Fruit fly (Drosophila melanogaster) whole organism, embryonic: Measurements from ENCODE around the gene Rcd-1r.
A peak's percentile ranks its signal among the peaks of the same experiment; 100 is the strongest.

Experiments used
- Aef1 ChIP-seq: fragments of 200-800 bp; sonication (Bioruptor generic); IDR thresholded peaks from 3 replicates; pipeline ENCODE4 v1.3.6; 2022; ENCODE audit warnings: missing biosample characterization, missing genetic modification characterization
- Atf6 ChIP-seq: fragments of 200-800 bp; sonication (Bioruptor generic); IDR thresholded peaks from 2 replicates; pipeline ENCODE4 v1.3.6; 2022; ENCODE audit warnings: missing biosample characterization, missing genetic modification characterization
- CG10959 ChIP-seq: fragments of 200-800 bp; sonication (Bioruptor generic); IDR thresholded peaks from 2 replicates; pipeline ENCODE4 v1.3.6; 2022; ENCODE audit warnings: missing biosample characterization, missing genetic modification characterization
- CG11093 ChIP-seq: fragments of 200-800 bp; sonication (Bioruptor generic); IDR thresholded peaks from 3 replicates; pipeline ENCODE4 v1.3.6; 2022; ENCODE audit warnings: missing biosample characterization, missing genetic modification characterization
- CG11456 ChIP-seq: fragments of 200-800 bp; sonication (Bioruptor generic); IDR thresholded peaks from 3 replicates; pipeline ENCODE4 v1.3.6; 2022; ENCODE audit warnings: missing biosample characterization, missing genetic modification characterization
- CG15514 ChIP-seq: fragments of 200-800 bp; sonication (Bioruptor generic); optimal IDR thresholded peaks from 3 replicates; lab custom pipeline; 2017; ENCODE audit warnings: missing biosample characterization, missing genetic modification characterization, mild to moderate bottlenecking, moderate library complexity, missing genetic modification reagents
- CG17829 ChIP-seq: fragments of 200-800 bp; optimal IDR thresholded peaks from 2 replicates; lab custom pipeline; 2019; ENCODE audit warnings: missing biosample characterization, mild to moderate bottlenecking, missing genetic modification characterization, moderate library complexity
- CG18599 ChIP-seq: fragments of 200-800 bp; sonication (Bioruptor generic); optimal IDR thresholded peaks from 3 replicates; lab custom pipeline; 2017; ENCODE audit warnings: missing biosample characterization, missing genetic modification characterization, mild to moderate bottlenecking, moderate library complexity, missing genetic modification reagents
- CG4617 ChIP-seq: fragments of 200-800 bp; sonication (Bioruptor generic); optimal IDR thresholded peaks from 3 replicates; lab custom pipeline; 2016; ENCODE audit warnings: missing biosample characterization, missing genetic modification characterization, borderline replicate concordance
- CG4707 ChIP-seq: fragments of 200-800 bp; sonication (Bioruptor generic); optimal IDR thresholded peaks from 2 replicates; lab custom pipeline; 2018; ENCODE audit warnings: missing biosample characterization, mild to moderate bottlenecking, missing genetic modification characterization, moderate library complexity
- CG4730 ChIP-seq: fragments of 200-800 bp; sonication (Bioruptor generic); IDR thresholded peaks from 2 replicates; pipeline ENCODE4 v1.3.6; 2022; ENCODE audit warnings: missing biosample characterization, missing genetic modification characterization
- CG4854 ChIP-seq: fragments of 200-800 bp; sonication (Bioruptor generic); optimal IDR thresholded peaks from 2 replicates; lab custom pipeline; 2016; ENCODE audit warnings: missing biosample characterization, missing genetic modification characterization, inconsistent platforms
- CG5180 ChIP-seq: fragments of 200-800 bp; sonication (Bioruptor generic); optimal IDR thresholded peaks from 3 replicates; lab custom pipeline; 2017; ENCODE audit warnings: missing biosample characterization, missing genetic modification characterization, mild to moderate bottlenecking, moderate library complexity, missing genetic modification reagents
- CG7963 ChIP-seq: fragments of 200-800 bp; sonication (Bioruptor generic); IDR thresholded peaks from 3 replicates; pipeline ENCODE4 v1.3.6; 2022; ENCODE audit warnings: missing biosample characterization, missing genetic modification characterization; ENCODE audit not compliant: partially characterized antibody
- CG8944 ChIP-seq: fragments of 200-800 bp; sonication (Bioruptor generic); optimal IDR thresholded peaks from 3 replicates; lab custom pipeline; 2016; ENCODE audit warnings: missing biosample characterization, missing genetic modification characterization
- CG9932 ChIP-seq: fragments of 200-800 bp; sonication (Bioruptor generic); IDR thresholded peaks from 2 replicates; pipeline ENCODE4 v1.3.6; 2022; ENCODE audit warnings: missing biosample characterization, missing genetic modification characterization
- D19B ChIP-seq: fragments of 200-800 bp; sonication (Bioruptor generic); optimal IDR thresholded peaks from 2 replicates; lab custom pipeline; 2017; ENCODE audit warnings: missing biosample characterization, mild to moderate bottlenecking, missing genetic modification characterization
- Dbx ChIP-seq: fragments of 200-800 bp; sonication (Bioruptor generic); IDR thresholded peaks from 3 replicates; pipeline ENCODE4 v1.3.6; 2022; ENCODE audit warnings: missing biosample characterization, missing genetic modification characterization
- HLH54F ChIP-seq: fragments of 200-800 bp; sonication (Bioruptor generic); optimal IDR thresholded peaks from 3 replicates; lab custom pipeline; 2016; ENCODE audit warnings: missing biosample characterization, missing genetic modification characterization
- Hr3 ChIP-seq: fragments of 200-800 bp; sonication (Bioruptor generic); optimal IDR thresholded peaks from 3 replicates; lab custom pipeline; 2016; ENCODE audit warnings: missing biosample characterization, missing genetic modification characterization
- Lim3 ChIP-seq: fragments of 200-800 bp; sonication (Bioruptor generic); IDR thresholded peaks from 2 replicates; pipeline ENCODE4 v1.3.6; 2022; ENCODE audit warnings: missing biosample characterization, missing genetic modification characterization
- MESR4 ChIP-seq: fragments of 200-800 bp; sonication (Bioruptor generic); optimal IDR thresholded peaks from 2 replicates; lab custom pipeline; 2018; ENCODE audit warnings: missing biosample characterization, mild to moderate bottlenecking, missing genetic modification characterization, moderate library complexity
- Six4 ChIP-seq: fragments of 200-800 bp; sonication (Bioruptor generic); optimal IDR thresholded peaks from 2 replicates; lab custom pipeline; 2016; ENCODE audit warnings: missing biosample characterization, missing genetic modification characterization
- bcd ChIP-seq: fragments of 200-800 bp; sonication (Bioruptor generic); optimal IDR thresholded peaks from 2 replicates; lab custom pipeline; 2017; ENCODE audit warnings: missing biosample characterization, mild to moderate bottlenecking, missing genetic modification characterization
- bowl ChIP-seq: fragments of 200-800 bp; sonication (Bioruptor generic); IDR thresholded peaks from 2 replicates; pipeline ENCODE4 v1.3.6; 2022; ENCODE audit warnings: missing biosample characterization, missing genetic modification characterization
- cas ChIP-seq: fragments of 200-800 bp; sonication (Bioruptor generic); IDR thresholded peaks from 2 replicates; pipeline ENCODE4 v1.3.6; 2022; ENCODE audit warnings: missing biosample characterization, missing genetic modification characterization
- chm ChIP-seq: fragments of 200-800 bp; sonication (Bioruptor generic); IDR thresholded peaks from 2 replicates; pipeline ENCODE4 v1.3.6; 2022; ENCODE audit warnings: missing biosample characterization, missing genetic modification characterization
- croc ChIP-seq: fragments of 200-800 bp; sonication (Bioruptor generic); conservative IDR thresholded peaks from 3 replicates; pipeline ENCODE4 v1.3.6; 2022; ENCODE audit warnings: missing biosample characterization, missing genetic modification characterization
- da ChIP-seq: fragments of 200-800 bp; sonication (Bioruptor generic); optimal IDR thresholded peaks from 2 replicates; lab custom pipeline; 2016; ENCODE audit warnings: missing biosample characterization, missing genetic modification characterization
- danr ChIP-seq: fragments of 200-800 bp; sonication (Bioruptor generic); IDR thresholded peaks from 2 replicates; pipeline ENCODE4 v1.3.6; 2022; ENCODE audit warnings: missing biosample characterization, missing genetic modification characterization
- esg ChIP-seq: fragments of 200-800 bp; sonication (Bioruptor generic); conservative IDR thresholded peaks from 2 replicates; pipeline ENCODE4 v1.3.6; 2022; ENCODE audit warnings: missing biosample characterization, missing genetic modification characterization
- exex ChIP-seq: fragments of 200-800 bp; sonication (Bioruptor generic); optimal IDR thresholded peaks from 4 replicates; lab custom pipeline; 2018; ENCODE audit warnings: missing biosample characterization, mild to moderate bottlenecking, missing genetic modification characterization, moderate library complexity
- gcm2 ChIP-seq: fragments of 200-800 bp; sonication (Bioruptor generic); optimal IDR thresholded peaks from 2 replicates; lab custom pipeline; 2016; ENCODE audit warnings: missing biosample characterization, missing genetic modification characterization
- gro ChIP-seq: fragments of 200-800 bp; sonication (Bioruptor generic); optimal IDR thresholded peaks from 2 replicates; lab custom pipeline; 2016; ENCODE audit warnings: missing biosample characterization, missing genetic modification characterization
- gsb ChIP-seq: fragments of 200-800 bp; sonication (Bioruptor generic); IDR thresholded peaks from 2 replicates; pipeline ENCODE4 v1.3.6; 2022; ENCODE audit warnings: missing biosample characterization, missing genetic modification characterization
- kah ChIP-seq: fragments of 200-800 bp; sonication (Bioruptor generic); optimal IDR thresholded peaks from 2 replicates; lab custom pipeline; 2018; ENCODE audit warnings: missing biosample characterization, mild to moderate bottlenecking, missing genetic modification characterization
- mam ChIP-seq: fragments of 200-800 bp; sonication (Bioruptor generic); optimal IDR thresholded peaks from 3 replicates; lab custom pipeline; 2016; ENCODE audit warnings: missing biosample characterization, missing genetic modification characterization
- nom ChIP-seq: fragments of 200-800 bp; sonication (Bioruptor generic); optimal IDR thresholded peaks from 2 replicates; lab custom pipeline; 2017; ENCODE audit warnings: missing biosample characterization, missing genetic modification characterization, mild to moderate bottlenecking, moderate library complexity, missing genetic modification reagents
- oc ChIP-seq: fragments of 200-800 bp; sonication (Bioruptor generic); optimal IDR thresholded peaks from 2 replicates; lab custom pipeline; 2018; ENCODE audit warnings: missing biosample characterization, mild to moderate bottlenecking, missing genetic modification characterization, moderate library complexity
- odd ChIP-seq: fragments of 200-800 bp; sonication (Bioruptor generic); optimal IDR thresholded peaks from 2 replicates; lab custom pipeline; 2017; ENCODE audit warnings: missing biosample characterization, mild to moderate bottlenecking, missing genetic modification characterization
- p53 ChIP-seq: fragments of 200-800 bp; sonication (Bioruptor generic); optimal IDR thresholded peaks from 2 replicates; lab custom pipeline; 2016; ENCODE audit warnings: missing biosample characterization, missing genetic modification characterization
- pum ChIP-seq: fragments of 200-800 bp; sonication (Bioruptor generic); optimal IDR thresholded peaks from 2 replicates; lab custom pipeline; 2016; ENCODE audit warnings: missing biosample characterization, missing genetic modification characterization
- sc ChIP-seq, 3 experiments: fragments of >200 bp in 2 of 3; fragments of 200-800 bp in 1 of 3; sonication (Bioruptor generic) in 1 of 3; optimal IDR thresholded peaks; 2 replicates in 2 of 3; 3 replicates in 1 of 3; lab custom pipeline; 2017; ENCODE audit warnings: mild to moderate bottlenecking in 1 of 3, missing biosample characterization in 1 of 3, missing genetic modification characterization in 1 of 3, missing genetic modification reagents in 1 of 3
- sd ChIP-seq: fragments of 200-800 bp; sonication (Bioruptor generic); optimal IDR thresholded peaks from 3 replicates; lab custom pipeline; 2018; ENCODE audit warnings: missing biosample characterization, mild to moderate bottlenecking, missing genetic modification characterization, moderate library complexity
- stc ChIP-seq: fragments of 200-800 bp; sonication (Bioruptor generic); IDR thresholded peaks from 2 replicates; pipeline ENCODE4 v1.3.6; 2022; ENCODE audit warnings: missing biosample characterization, missing genetic modification characterization
- toy ChIP-seq: fragments of 200-800 bp; sonication (Bioruptor generic); IDR thresholded peaks from 2 replicates; pipeline ENCODE4 v1.3.6; 2022; ENCODE audit warnings: missing biosample characterization, missing genetic modification characterization
- zen ChIP-seq: fragments of 200-800 bp; sonication (Bioruptor generic); optimal IDR thresholded peaks from 3 replicates; lab custom pipeline; 2018; ENCODE audit warnings: missing biosample characterization, mild to moderate bottlenecking, missing genetic modification characterization, moderate library complexity
- zf30C ChIP-seq: fragments of 200-800 bp; sonication (Bioruptor generic); optimal IDR thresholded peaks from 3 replicates; lab custom pipeline; 2018; ENCODE audit warnings: missing biosample characterization, mild to moderate bottlenecking, missing genetic modification characterization

The Rcd-1r gene

DNA sequence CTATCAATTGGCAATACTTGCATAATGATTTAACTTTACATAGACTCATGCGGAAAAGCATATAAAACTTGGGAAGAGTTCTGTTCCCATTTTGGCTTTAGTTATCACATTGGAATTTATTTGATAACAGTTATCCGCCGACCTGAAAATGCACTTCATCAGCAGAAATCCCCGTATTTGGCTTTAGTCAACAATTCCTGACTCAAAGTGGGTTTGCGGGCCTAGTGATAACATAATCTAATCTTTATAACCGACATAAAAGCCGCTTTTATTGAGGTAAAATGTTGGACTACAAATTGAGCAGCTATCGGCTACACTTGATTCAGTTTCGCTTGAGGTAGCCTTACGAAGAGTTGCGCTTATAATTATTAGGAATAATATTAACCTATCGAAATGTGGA lies 3.6 kb downstream of the Rcd-1r start, which contains the start of gene CG9568 (continued):
- TF ChIP-seq D19B (GFP tag; lab: Kevin White, UChicago) (peak; percentile 22), sc (optimal IDR thresholded peaks at IDR 0.05; lab: Kevin White, UChicago) (no peak), sc (GFP tag; optimal IDR thresholded peaks at IDR 0.05; lab: Kevin White, UChicago) (no peak), HLH54F (no peak), danr (no peak), CG4854 (no peak), Hr3 (no peak), gro (GFP tag; lab: Kevin White, UChicago) (no peak)

dm6 chr2L:8998237-8998636 lies 15.6 kb downstream of the Rcd-1r start, which contains the start of gene Try29F:
Gene Try29F (plus strand): TSS chr2L:8998537.
- TF ChIP-seq odd (GFP tag; lab: Kevin White, UChicago), result no peak
- TF ChIP-seq sd (tag; lab: Kevin White, UChicago), result no peak
- TF ChIP-seq croc, result no peak
- TF ChIP-seq CG11456 (GFP tag; lab: Robert Waterston, UW), result 0 out of 3 replicates have a peak, but pooled peaks have one; percentile 1
- TF ChIP-seq CG4730, result no peak
- TF ChIP-seq, all 482 proteins: peak for 1

DNA sequence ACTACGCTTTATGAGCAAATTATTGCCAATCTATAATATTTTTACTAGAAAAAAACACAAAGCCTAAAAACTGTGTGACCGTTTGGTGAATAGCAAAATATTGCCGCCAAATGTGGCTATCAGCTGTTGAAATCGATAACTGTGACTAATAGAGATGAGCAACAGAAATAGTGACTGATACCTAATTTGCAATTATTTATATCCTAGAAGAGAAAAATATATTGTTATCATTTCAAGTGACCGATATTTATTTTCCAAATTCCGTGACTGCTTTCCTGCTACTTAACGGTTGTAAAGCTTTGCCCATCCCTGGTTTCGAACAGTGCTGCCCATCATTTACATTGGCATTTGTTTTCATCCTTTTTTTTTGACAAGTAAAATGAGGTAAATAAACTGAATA lies 16.6 kb downstream of the Rcd-1r start, which contains the start of the genes alien and CG18661:
Gene alien, minus strand, starts transcription at position 95 of the 400 bp plus-strand sequence.
Gene CG18661, plus strand, starts transcription at position 321 of the 400 bp plus-strand sequence.
- TF ChIP-seq Aef1 (peak; percentile 98), da (peak; percentile 30), chm (peak; percentile 89), CG7963 (no peak), CG10959 (GFP tag; lab: Robert Waterston, UW) (peak; percentile 88), CG4617 (peak; percentile 80), toy (GFP tag; lab: Robert Waterston, UW) (peak; percentile 51; the same call in 1 of the 2 replicates), CG11093 (GFP tag; lab: Robert Waterston, UW) (peak; percentile 72; the same call in 1 of the 3 replicates), MESR4 (GFP tag; lab: Kevin White, UChicago) (peak; percentile 21), gsb (GFP tag; lab: Robert Waterston, UW) (peak; percentile 41; the same call in 1 of the 2 replicates), CG8944 (peak; percentile 79), CG4707 (GFP tag; lab: Kevin White, UChicago) (no peak), CG5180 (GFP tag; lab: Kevin White, UChicago) (no peak), pum (GFP tag; lab: Kevin White, UChicago) (peak; percentile 95), Atf6 (peak; percentile 87), Six4 (GFP tag; lab: Kevin White, UChicago) (peak; percentile 45), cas (GFP tag; lab: Robert Waterston, UW) (peak; percentile 96), bcd (GFP tag; lab: Kevin White, UChicago) (peak; percentile 75), zf30C (GFP tag; lab: Kevin White, UChicago) (no peak), CG15514 (GFP tag; lab: Kevin White, UChicago) (peak; percentile 65), bowl (peak; percentile 92), stc (peak; percentile 60), mam (GFP tag; lab: Kevin White, UChicago) (peak; percentile 98), zen (tag; lab: Kevin White, UChicago) (peak; percentile 66), kah (no peak), CG18599 (peak; percentile 67), esg (GFP tag; lab: Robert Waterston, UW) (peak; percentile 98), Lim3 (GFP tag; lab: Robert Waterston, UW) (peak; percentile 82), CG17829 (tag; lab: Kevin White, UChicago) (peak; percentile 64), oc (tag; lab: Kevin White, UChicago) (peak; percentile 44), Dbx (GFP tag; lab: Robert Waterston, UW) (peak; percentile 98), p53 (GFP tag; lab: Kevin White, UChicago) (peak; percentile 91), exex (tag; lab: Kevin White, UChicago) (peak; percentile 32), CG9932 (GFP tag; lab: Robert Waterston, UW) (peak; percentile 98), gcm2 (peak; percentile 86), nom (GFP tag; lab: Kevin White, UChicago) (no peak)
